Worm (Caenorhabditis elegans): Measurements from ENCODE around the gene wrn-1.
A peak's percentile ranks its signal among the peaks of the same experiment; 100 is the strongest.

The wrn-1 gene

DNA sequence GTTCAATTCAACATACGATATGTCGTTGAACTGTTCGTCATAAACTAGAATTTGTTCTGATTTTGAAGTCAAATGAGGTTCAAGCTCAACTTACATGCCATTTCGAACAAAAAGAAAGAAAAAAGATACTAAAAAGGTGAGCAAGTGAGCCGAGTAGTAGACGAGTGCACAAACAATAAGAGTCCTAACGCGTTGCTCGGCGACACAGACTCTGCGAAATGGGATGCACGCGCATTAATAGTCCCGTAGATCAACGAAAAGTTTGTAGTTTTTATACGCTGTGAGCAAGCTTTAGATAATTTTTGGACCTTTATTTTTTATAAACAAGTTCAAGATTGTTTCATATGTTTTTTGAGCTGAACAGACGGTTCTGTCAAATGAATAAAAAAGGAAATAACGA lies 26.1 kb upstream of the wrn-1 start, which contains the start of gene C56E6.4:
Gene C56E6.4 (minus strand): TSS at position 101 of the 400 bp plus-strand sequence.
- TF ChIP-seq hmg-1.1 (GFP tag; IDR thresholded peaks at IDR 0.05) (no peak), R02D3.7 (tag; optimal IDR thresholded peaks at IDR 0.05) (no peak), unc-39 (tag; optimal IDR thresholded peaks at IDR 0.05) (no peak), set-16 (GFP tag; IDR thresholded peaks at IDR 0.05) (no peak), vab-7 (GFP tag; IDR thresholded peaks at IDR 0.05) (no peak), madf-5 (GFP tag; IDR thresholded peaks at IDR 0.05) (no peak), nhr-10 (tag; optimal IDR thresholded peaks at IDR 0.05) (no peak), ces-1 (GFP tag; optimal IDR thresholded peaks at IDR 0.05) (no peak), F37D6.2 (tag; optimal IDR thresholded peaks at IDR 0.05) (no peak), Y105C5A.15 (GFP tag; IDR thresholded peaks at IDR 0.05) (no peak), ceh-44 (GFP tag; IDR thresholded peaks at IDR 0.05) (no peak), mxl-2 (GFP tag; conservative IDR thresholded peaks at IDR 0.05) (no peak), cey-2 (tag; optimal IDR thresholded peaks at IDR 0.05; ENCODE audit: borderline replicate concordance, insufficient read depth) (no peak), gei-8 (GFP tag; optimal IDR thresholded peaks at IDR 0.05) (no peak), nhr-102 (tag; optimal IDR thresholded peaks at IDR 0.05) (no peak), F44E2.7 (GFP tag; IDR thresholded peaks at IDR 0.05) (no peak), daf-12 (tag; optimal IDR thresholded peaks at IDR 0.05) (no peak), lin-1 (GFP tag; IDR thresholded peaks at IDR 0.05) (no peak), lin-29 (GFP tag; IDR thresholded peaks at IDR 0.05) (no peak), zip-2 (tag; optimal IDR thresholded peaks at IDR 0.05) (no peak)

- TF ChIP-seq aha-1 (tag) (no peak), mxl-2 (GFP tag; conservative IDR thresholded peaks at IDR 0.05) (no peak), nhr-42 (GFP tag; IDR thresholded peaks at IDR 0.05) (no peak)
Observed at ce11 chrII:6531527-6531926, 23.2 kb upstream of the wrn-1 start, which contains the start of gene abch-1. abch-1 (minus strand) TSS chrII:6531627.

DNA sequence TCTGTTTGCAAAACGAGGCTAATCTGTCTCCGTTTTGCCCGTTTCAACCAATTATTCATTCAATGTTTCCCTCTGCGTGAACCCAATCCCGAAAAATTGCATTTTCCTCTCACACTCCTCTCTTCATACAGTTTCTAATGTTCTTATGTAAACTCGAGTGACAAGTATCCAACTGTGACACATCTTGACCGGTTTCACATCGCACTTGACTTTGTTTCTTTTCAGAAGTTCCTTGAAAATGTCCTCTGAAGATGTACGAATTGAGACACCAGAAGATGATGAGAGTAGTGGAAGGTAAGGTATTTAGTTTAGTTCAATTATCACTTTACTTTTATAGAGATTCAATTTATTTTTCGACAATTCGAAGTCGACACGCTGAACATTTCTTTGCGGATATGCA lies 22.8 kb upstream of the wrn-1 start, which contains the start of gene abcx-1:
Gene abcx-1 (plus strand): TSS at position 224 of the 400 bp plus-strand sequence.
- TF ChIP-seq dve-1 (tag; optimal IDR thresholded peaks at IDR 0.05; ENCODE audit: insufficient read depth) (no peak), unc-62 (GFP tag; optimal IDR thresholded peaks at IDR 0.05 in 1 of 2) (peak in 1 of 2 experiments; percentile 91), unc-62 (tag; optimal IDR thresholded peaks at IDR 0.05) (no peak)

ce11 chrII:6535957-6536424 lies 18.8 kb upstream of the wrn-1 start, which contains the start of gene utp-20:
utp-20 (plus strand) TSS chrII:6536374.
- no peak for TF ChIP-seq lim-7 (GFP tag; IDR thresholded peaks at IDR 0.05)
- TF ChIP-seq T20F7.1 (GFP tag; optimal IDR thresholded peaks at IDR 0.05), result peak; percentile 46
- TF ChIP-seq nhr-42 (GFP tag; IDR thresholded peaks at IDR 0.05), result no peak
- TF ChIP-seq hlh-30 (tag; optimal IDR thresholded peaks at IDR 0.05; ENCODE audit: insufficient read depth), result peak; percentile 83
- no peak for TF ChIP-seq mes-2 (tag; optimal IDR thresholded peaks at IDR 0.05; ENCODE audit: poor library complexity, severe bottlenecking)
- TF ChIP-seq mdl-1 (tag; optimal IDR thresholded peaks at IDR 0.05), result peak; percentile 32 to 62
- no peak for TF ChIP-seq lin-29 (GFP tag; IDR thresholded peaks at IDR 0.05)
- no peak for TF ChIP-seq pha-4 (GFP tag; IDR thresholded peaks at IDR 0.05)
- TF ChIP-seq pha-4 (tag; optimal IDR thresholded peaks at IDR 0.05), result peak; percentile 16
- peak; percentile 42 for TF ChIP-seq rbr-2 (tag; optimal IDR thresholded peaks at IDR 0.05)
- peak; percentile 95 for TF ChIP-seq lin-38 (GFP tag; IDR thresholded peaks at IDR 0.05)
- TF ChIP-seq F49E8.2 (tag; optimal IDR thresholded peaks at IDR 0.05; ENCODE audit: borderline replicate concordance), result no peak
- TF ChIP-seq ceh-82 (tag; optimal IDR thresholded peaks at IDR 0.05), result no peak
- TF ChIP-seq nhr-11 (tag; optimal IDR thresholded peaks at IDR 0.05), result peak; percentile 7
- TF ChIP-seq nhr-77 (tag; optimal IDR thresholded peaks at IDR 0.05), result no peak
- TF ChIP-seq jun-1 (tag; optimal IDR thresholded peaks at IDR 0.05), result no peak
- no peak for TF ChIP-seq ztf-7 (tag; optimal IDR thresholded peaks at IDR 0.05)
- TF ChIP-seq T26A8.4 (GFP tag; IDR thresholded peaks at IDR 0.05), result no peak
- no peak for TF ChIP-seq daf-8 (GFP tag; IDR thresholded peaks at IDR 0.05)
- TF ChIP-seq ces-1 (GFP tag; optimal IDR thresholded peaks at IDR 0.05), result peak; percentile 62
- no peak for TF ChIP-seq egl-27 (tag; optimal IDR thresholded peaks at IDR 0.05)
- peak; percentile 88 for TF ChIP-seq dpl-1 (GFP tag; optimal IDR thresholded peaks at IDR 0.05)
- peak; percentile 13 for TF ChIP-seq nhr-6 (tag; optimal IDR thresholded peaks at IDR 0.05)
- no peak for TF ChIP-seq zip-11 (GFP tag; IDR thresholded peaks at IDR 0.05)
- no peak for TF ChIP-seq Y75B8A.6 (GFP tag; IDR thresholded peaks at IDR 0.05)
- no peak for TF ChIP-seq spr-1 (tag; optimal IDR thresholded peaks at IDR 0.05)

All from whole organism, L4 larva.